Worm (Caenorhabditis elegans) whole organism, L3 larva: Measurements from ENCODE around the gene T09F5.1.

Experiments used
- egl-27 ChIP-seq: sonication (generic microtip); optimal IDR thresholded peaks from 4 replicates; lab custom pipeline; 2017; ENCODE audit warnings: missing biosample characterization, missing genetic modification reagents, missing genetic modification characterization
- elt-1 ChIP-seq: fragments of 150-350 bp; optimal IDR thresholded peaks from 2 replicates; lab custom pipeline; 2014; ENCODE audit warnings: missing biosample characterization, missing genetic modification characterization
- fos-1 ChIP-seq: fragments of 150-350 bp; optimal IDR thresholded peaks from 2 replicates; lab custom pipeline; 2014; ENCODE audit warnings: missing biosample characterization, missing genetic modification characterization
- lin-15B ChIP-seq: fragments of 150-350 bp; optimal IDR thresholded peaks from 2 replicates; lab custom pipeline; 2014; ENCODE audit warnings: missing biosample characterization, missing genetic modification characterization
- nhr-12 ChIP-seq: fragments of 150-350 bp; optimal IDR thresholded peaks from 2 replicates; lab custom pipeline; 2014; ENCODE audit warnings: missing biosample characterization, missing genetic modification characterization
- nhr-77 ChIP-seq: fragments of 150-350 bp; optimal IDR thresholded peaks from 2 replicates; lab custom pipeline; 2014; ENCODE audit warnings: missing biosample characterization, missing genetic modification characterization
- skn-1 ChIP-seq: fragments of 150-350 bp; optimal IDR thresholded peaks from 2 replicates; lab custom pipeline; 2014; ENCODE audit warnings: missing biosample characterization, missing genetic modification characterization
- unc-39 ChIP-seq: sonication (generic microtip); optimal IDR thresholded peaks from 4 replicates; lab custom pipeline; 2017; ENCODE audit warnings: missing biosample characterization, missing genetic modification characterization
- unc-62 ChIP-seq: fragments of 150-350 bp; sonication (generic microtip); optimal IDR thresholded peaks from 4 replicates; lab custom pipeline; 2014; ENCODE audit warnings: missing biosample characterization, missing genetic modification reagents, missing genetic modification characterization
- ztf-4 ChIP-seq: fragments of 150-350 bp; optimal IDR thresholded peaks from 2 replicates; lab custom pipeline; 2014; ENCODE audit warnings: missing biosample characterization, missing genetic modification characterization

DNA sequence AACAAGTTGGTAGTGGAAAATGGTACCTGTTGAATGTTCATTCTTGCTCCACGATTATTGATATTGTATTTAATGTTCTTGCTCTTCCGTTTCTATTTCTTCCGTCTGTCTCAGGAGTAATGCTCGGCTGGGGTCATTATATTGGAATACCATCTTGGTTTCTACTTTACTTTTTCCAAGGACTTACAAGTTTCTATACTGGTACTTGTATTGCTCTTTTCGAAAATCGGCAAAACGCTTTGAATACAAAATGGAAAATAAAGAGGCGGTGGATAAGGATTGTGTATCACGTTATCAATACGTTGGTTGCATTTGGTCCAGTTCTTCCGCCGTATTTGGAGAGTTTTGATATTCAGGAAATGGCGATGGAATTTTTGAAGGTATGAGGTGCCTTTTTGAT, 3.1 kb downstream of the T09F5.1 start:
- TF ChIP-seq nhr-12 (tag; lab: Kevin White, UChicago) (no peak), lin-15B (tag; lab: Kevin White, UChicago) (no peak), egl-27 (tag; lab: Kevin White, UChicago) (no peak), ztf-4 (tag; lab: Kevin White, UChicago) (no peak), skn-1 (no peak), nhr-77 (no peak), unc-39 (no peak), elt-1 (tag; lab: Kevin White, UChicago) (no peak), unc-62 (GFP tag; lab: Kevin White, UChicago) (no peak), fos-1 (tag; lab: Kevin White, UChicago) (no peak)
